Worm (Caenorhabditis elegans) whole organism, L1 larva: Measurements from ENCODE around the gene M02E1.1.

Experiments used
- C04F5.9 ChIP-seq: sonication (generic microtip); optimal IDR thresholded peaks from 2 replicates; lab custom pipeline; 2016; ENCODE audit warnings: missing genetic modification characterization, missing compliant biosample characterization
- alr-1 ChIP-seq: fragments of 200-800 bp; sonication (Bioruptor generic); optimal IDR thresholded peaks from 2 replicates; lab custom pipeline; 2018; ENCODE audit warnings: borderline replicate concordance, mild to moderate bottlenecking, missing genetic modification characterization, missing compliant biosample characterization
- blmp-1 ChIP-seq: fragments of 150-350 bp; optimal IDR thresholded peaks from 2 replicates; lab custom pipeline; 2014; ENCODE audit warnings: missing biosample characterization, missing genetic modification characterization
- ceh-8 ChIP-seq: fragments of 200-800 bp; sonication (Bioruptor generic); optimal IDR thresholded peaks from 2 replicates; lab custom pipeline; 2018; ENCODE audit warnings: mild to moderate bottlenecking, missing genetic modification characterization, moderate library complexity, missing compliant biosample characterization
- ceh-82 ChIP-seq, 3 experiments: fragments of 150-350 bp in 1 of 3; sonication (generic microtip) in 2 of 3; optimal IDR thresholded peaks; 2 replicates each; lab custom pipeline; 2014 to 2017; ENCODE audit warnings: missing biosample characterization in 3 of 3, missing genetic modification characterization in 3 of 3
- ceh-90 ChIP-seq: sonication (generic microtip); optimal IDR thresholded peaks from 2 replicates; lab custom pipeline; 2016; ENCODE audit warnings: missing genetic modification characterization, missing compliant biosample characterization
- ces-1 ChIP-seq: fragments of 150-350 bp; optimal IDR thresholded peaks from 2 replicates; lab custom pipeline; 2014; ENCODE audit warnings: missing biosample characterization, missing genetic modification reagents, missing genetic modification characterization
- dpl-1 ChIP-seq, 3 experiments: fragments of 150-350 bp in 2 of 3; sonication (generic microtip) in 1 of 3; optimal IDR thresholded peaks; 2 replicates each; lab custom pipeline; 2014 to 2017; ENCODE audit warnings: missing biosample characterization in 3 of 3, missing genetic modification characterization in 3 of 3, missing genetic modification reagents in 3 of 3
- dsc-1 ChIP-seq: sonication (generic microtip); optimal IDR thresholded peaks from 2 replicates; lab custom pipeline; 2016; ENCODE audit warnings: mild to moderate bottlenecking, missing genetic modification characterization, missing compliant biosample characterization
- efl-3 ChIP-seq: fragments of 200-800 bp; sonication (Bioruptor generic); optimal IDR thresholded peaks from 2 replicates; lab custom pipeline; 2018; ENCODE audit warnings: mild to moderate bottlenecking, missing genetic modification characterization, missing compliant biosample characterization
- egl-13 ChIP-seq: sonication (generic microtip); optimal IDR thresholded peaks from 2 replicates; lab custom pipeline; 2016; ENCODE audit warnings: missing genotype, missing genetic modification reagents, missing genetic modification characterization, missing compliant biosample characterization
- egl-27 ChIP-seq, 2 experiments: fragments of 150-350 bp in 1 of 2; sonication (generic microtip); optimal IDR thresholded peaks; 3 replicates each; lab custom pipeline; 2017 to 2018; ENCODE audit warnings: missing biosample characterization in 2 of 2, missing genetic modification characterization in 2 of 2, missing genetic modification reagents in 2 of 2
- elt-2 ChIP-seq: sonication (generic microtip); optimal IDR thresholded peaks from 2 replicates; lab custom pipeline; 2016; ENCODE audit warnings: missing genetic modification characterization, mild to moderate bottlenecking, inconsistent platforms, missing compliant biosample characterization, missing genetic modification reagents
- ets-5 ChIP-seq: fragments of 200-800 bp; sonication (Bioruptor generic); IDR thresholded peaks from 2 replicates; pipeline ENCODE4 v1.3.6; 2022; ENCODE audit warnings: missing genetic modification characterization, missing compliant biosample characterization
- fkh-8 ChIP-seq: sonication (generic microtip); optimal IDR thresholded peaks from 2 replicates; lab custom pipeline; 2016; ENCODE audit warnings: mild to moderate bottlenecking, missing genetic modification characterization, missing compliant biosample characterization
- irx-1 ChIP-seq: sonication (generic microtip); optimal IDR thresholded peaks from 2 replicates; lab custom pipeline; 2016; ENCODE audit warnings: missing genetic modification characterization, missing compliant biosample characterization
- isw-1 ChIP-seq: fragments of 200-800 bp; sonication (Bioruptor generic); IDR thresholded peaks from 2 replicates; pipeline ENCODE4 v1.3.6; 2022; ENCODE audit warnings: missing genetic modification characterization, missing compliant biosample characterization
- jun-1 ChIP-seq: fragments of 150-350 bp; optimal IDR thresholded peaks from 2 replicates; lab custom pipeline; 2014; ENCODE audit warnings: missing biosample characterization, missing genetic modification reagents, missing genetic modification characterization
- lin-14 ChIP-seq: fragments of 200-800 bp; sonication (Bioruptor generic); optimal IDR thresholded peaks from 2 replicates; lab custom pipeline; 2018; ENCODE audit warnings: mild to moderate bottlenecking, missing genetic modification characterization, moderate library complexity, missing compliant biosample characterization
- lin-39 ChIP-seq: fragments of 150-350 bp; optimal IDR thresholded peaks from 2 replicates; lab custom pipeline; 2014; ENCODE audit warnings: missing biosample characterization, missing genetic modification reagents, missing genetic modification characterization
- lsy-2 ChIP-seq, 2 experiments: fragments of 150-350 bp; optimal IDR thresholded peaks; 2 replicates each; lab custom pipeline; 2014; ENCODE audit warnings: missing biosample characterization in 2 of 2, missing genetic modification characterization in 2 of 2
- mef-2 ChIP-seq: fragments of 150-350 bp; optimal IDR thresholded peaks from 2 replicates; lab custom pipeline; 2014; ENCODE audit warnings: missing biosample characterization, missing genetic modification characterization
- nhr-12 ChIP-seq: sonication (generic microtip); optimal IDR thresholded peaks from 2 replicates; lab custom pipeline; 2017; ENCODE audit warnings: missing biosample characterization, missing genetic modification characterization
- nhr-19 ChIP-seq: fragments of 200-800 bp; sonication (Bioruptor generic); conservative IDR thresholded peaks from 2 replicates; pipeline ENCODE4 v1.3.6; 2022; ENCODE audit warnings: missing genetic modification characterization, missing compliant biosample characterization
- nhr-237 ChIP-seq: fragments of 150-350 bp; optimal IDR thresholded peaks from 2 replicates; lab custom pipeline; 2014; ENCODE audit warnings: missing biosample characterization, missing genetic modification characterization
- nhr-84 ChIP-seq: sonication (generic microtip); optimal IDR thresholded peaks from 2 replicates; lab custom pipeline; 2017; ENCODE audit warnings: missing biosample characterization, missing genetic modification characterization
- pqm-1 ChIP-seq: sonication (generic microtip); optimal IDR thresholded peaks from 3 replicates; lab custom pipeline; 2017; ENCODE audit warnings: missing biosample characterization, missing genetic modification characterization
- skn-1 ChIP-seq: fragments of 150-350 bp; optimal IDR thresholded peaks from 2 replicates; lab custom pipeline; 2014; ENCODE audit warnings: missing biosample characterization, missing genetic modification characterization
- snpc-4 ChIP-seq: fragments of 150-350 bp; optimal IDR thresholded peaks from 2 replicates; lab custom pipeline; 2014; ENCODE audit warnings: missing biosample characterization, missing genetic modification characterization
- swsn-7 ChIP-seq: sonication (generic microtip); optimal IDR thresholded peaks from 2 replicates; lab custom pipeline; 2016; ENCODE audit warnings: missing genetic modification characterization, missing compliant biosample characterization
- unc-30 ChIP-seq: sonication (generic microtip); optimal IDR thresholded peaks from 2 replicates; lab custom pipeline; 2017; ENCODE audit warnings: missing biosample characterization, missing genetic modification characterization
- unc-62 ChIP-seq: fragments of 150-350 bp; optimal IDR thresholded peaks from 2 replicates; lab custom pipeline; 2014; ENCODE audit warnings: missing biosample characterization, missing genetic modification reagents, missing genetic modification characterization
- unc-86 ChIP-seq: sonication (generic microtip); optimal IDR thresholded peaks from 2 replicates; lab custom pipeline; 2016; ENCODE audit warnings: missing genetic modification characterization, missing compliant biosample characterization
- unc-98 ChIP-seq: fragments of 200-800 bp; sonication (Bioruptor generic); IDR thresholded peaks from 2 replicates; pipeline ENCODE4 v1.3.6; 2022; ENCODE audit warnings: missing genetic modification characterization, missing compliant biosample characterization
- vab-15 ChIP-seq: sonication (generic microtip); optimal IDR thresholded peaks from 2 replicates; lab custom pipeline; 2017; ENCODE audit warnings: missing genotype, mild to moderate bottlenecking, missing genetic modification characterization, missing compliant biosample characterization
- xbp-1 ChIP-seq: sonication (generic microtip); optimal IDR thresholded peaks from 2 replicates; lab custom pipeline; 2016; ENCODE audit warnings: missing genetic modification characterization, missing compliant biosample characterization
- zag-1 ChIP-seq: fragments of 150-350 bp; optimal IDR thresholded peaks from 2 replicates; lab custom pipeline; 2014; ENCODE audit warnings: missing biosample characterization, missing genetic modification characterization

Gene M02E1.1

DNA sequence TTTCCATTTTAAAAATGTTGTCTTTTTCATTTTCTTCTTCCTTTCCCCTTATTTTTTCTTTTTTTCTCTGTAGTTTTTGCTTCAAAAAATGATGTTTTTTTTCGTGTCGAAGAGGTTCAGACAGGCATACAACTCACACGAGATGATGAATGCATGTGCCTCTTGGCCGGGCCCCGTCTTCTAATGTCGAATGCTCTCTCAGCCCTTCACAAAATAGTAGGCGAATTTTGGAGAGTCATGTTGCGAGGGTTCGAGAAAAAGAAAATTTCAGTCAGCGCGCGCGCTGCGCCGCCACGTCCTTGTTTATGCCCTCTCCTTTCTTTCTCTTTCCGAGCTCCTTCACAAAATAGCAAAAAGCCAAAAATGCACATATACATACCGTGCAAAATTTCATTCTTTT is 1.9 kb upstream of the M02E1.1 start (continued):
- TF ChIP-seq jun-1 (tag; lab: Kevin White, UChicago) (peak; percentile 46), swsn-7 (tag; lab: Kevin White, UChicago) (peak; percentile 66), nhr-19 (GFP tag; lab: Robert Waterston, UW) (peak; percentile 31; the same call in 1 of the 2 replicates), ces-1 (no peak), irx-1 (tag; lab: Kevin White, UChicago) (peak; percentile 25)
- TF ChIP-seq, all 84 proteins: peak for 31

DNA sequence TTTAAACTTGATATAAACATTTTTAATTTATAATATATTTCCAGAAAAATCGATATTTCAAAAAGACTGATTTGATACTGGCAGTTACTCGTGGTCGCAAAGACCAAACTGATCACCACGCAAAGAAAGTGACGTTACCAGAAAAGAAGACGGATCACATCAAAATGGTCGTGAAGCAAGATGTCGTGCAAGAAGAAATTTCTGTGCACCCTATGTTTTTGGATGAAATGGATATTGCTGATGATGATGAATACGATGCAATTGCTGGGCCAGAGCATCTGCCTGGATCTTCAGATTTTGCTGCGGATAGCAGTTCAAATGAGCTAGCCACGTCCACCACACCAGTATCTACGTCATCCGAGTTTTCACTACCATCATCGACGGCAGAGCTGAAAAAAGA is 2.8 kb downstream of the M02E1.1 start:
- TF ChIP-seq nhr-84 (no peak), blmp-1 (no peak), skn-1 (tag; lab: Kevin White, UChicago) (no peak), snpc-4 (no peak)

DNA sequence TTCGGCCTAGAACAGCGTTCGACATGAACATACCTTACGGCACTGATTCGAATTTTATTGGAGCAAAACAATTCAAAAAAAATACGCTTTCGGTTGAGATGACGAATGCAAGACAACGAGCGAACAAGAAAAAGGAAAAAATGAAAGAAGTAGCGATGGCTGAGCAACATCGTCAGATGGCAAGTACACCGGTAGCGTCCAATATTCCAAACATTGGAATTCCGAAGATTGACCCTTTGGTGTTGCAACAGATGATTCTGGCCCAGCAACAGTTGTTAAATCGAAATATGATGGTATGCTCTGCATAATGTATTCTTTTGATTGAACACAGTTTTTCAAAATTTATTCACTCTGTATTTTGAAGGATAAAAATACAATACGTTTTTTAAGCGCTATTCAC is 6.7 kb downstream of the M02E1.1 start:
- TF ChIP-seq lsy-2 (tag; optimal IDR thresholded peaks at IDR 0.05; lab: Kevin White, UChicago) = no peak
- no peak for TF ChIP-seq egl-13 (tag; lab: Kevin White, UChicago)
- no peak for TF ChIP-seq unc-98 (GFP tag; lab: Robert Waterston, UW)
- TF ChIP-seq efl-3 (GFP tag; lab: Kevin White, UChicago) = no peak
- TF ChIP-seq nhr-237 (tag; lab: Kevin White, UChicago) = no peak
- no peak for TF ChIP-seq ets-5
- TF ChIP-seq elt-2 (tag; lab: Kevin White, UChicago) = no peak
- no peak for TF ChIP-seq lin-39 (tag; lab: Kevin White, UChicago)
- TF ChIP-seq lin-14 (GFP tag; lab: Kevin White, UChicago) = no peak
- TF ChIP-seq egl-27 (tag; optimal IDR thresholded peaks at IDR 0.05; lab: Kevin White, UChicago) = no peak
- no peak for TF ChIP-seq vab-15 (tag; lab: Kevin White, UChicago)
- TF ChIP-seq ceh-90 (tag; lab: Kevin White, UChicago) = no peak
- TF ChIP-seq skn-1 (tag; lab: Kevin White, UChicago) = no peak
- no peak for TF ChIP-seq alr-1 (tag; lab: Kevin White, UChicago)
- no peak for TF ChIP-seq ceh-8 (GFP tag; lab: Kevin White, UChicago)
- TF ChIP-seq, all 84 proteins: peak for 0

- TF ChIP-seq dpl-1 (GFP tag; optimal IDR thresholded peaks at IDR 0.05; lab: Kevin White, UChicago) (no peak), fkh-8 (tag; lab: Kevin White, UChicago) (no peak), unc-62 (GFP tag; lab: Kevin White, UChicago) (no peak), C04F5.9 (no peak), mef-2 (tag; lab: Kevin White, UChicago) (no peak), unc-86 (no peak), isw-1 (GFP tag; lab: Robert Waterston, UW) (no peak), lsy-2 (tag; optimal IDR thresholded peaks at IDR 0.05; lab: Kevin White, UChicago) (no peak), nhr-19 (GFP tag; lab: Robert Waterston, UW) (no peak), nhr-84 (no peak), pqm-1 (no peak), xbp-1 (tag; lab: Kevin White, UChicago) (no peak), skn-1 (tag; lab: Kevin White, UChicago) (no peak), dsc-1 (tag; lab: Kevin White, UChicago) (no peak), ceh-82 (tag; optimal IDR thresholded peaks at IDR 0.05; lab: Kevin White, UChicago) (no peak), zag-1 (no peak), irx-1 (tag; lab: Kevin White, UChicago) (no peak), unc-30 (no peak), ces-1 (no peak), nhr-12 (tag; lab: Kevin White, UChicago) (no peak)
Measured at ce11 chrX:334452-334851, 8.5 kb downstream of the M02E1.1 start.
